Worm (Caenorhabditis elegans) whole organism, L3 larva: ENCODE results near the gene C28H8.3.

Source experiments
- ZK546.5 ChIP-seq: sonication (generic microtip); optimal IDR thresholded peaks from 2 replicates; lab custom pipeline; 2017; ENCODE audit warnings: missing biosample characterization, missing genetic modification characterization
- ama-1 ChIP-seq: fragments of 150-350 bp; optimal IDR thresholded peaks from 2 replicates; lab custom pipeline; 2018
- lin-15B ChIP-seq: fragments of 150-350 bp; optimal IDR thresholded peaks from 2 replicates; lab custom pipeline; 2014; ENCODE audit warnings: missing biosample characterization, missing genetic modification characterization
- lin-39 ChIP-seq: fragments of 150-350 bp; optimal IDR thresholded peaks from 2 replicates; lab custom pipeline; 2018; ENCODE audit warnings: missing biosample characterization, missing genetic modification reagents, missing genetic modification characterization
- mdl-1 ChIP-seq: fragments of 150-350 bp; optimal IDR thresholded peaks from 2 replicates; lab custom pipeline; 2014; ENCODE audit warnings: missing biosample characterization, missing genetic modification characterization
- nfya-1 ChIP-seq: sonication (generic microtip); optimal IDR thresholded peaks from 2 replicates; lab custom pipeline; 2017; ENCODE audit warnings: missing genetic modification characterization, mild to moderate bottlenecking, missing compliant biosample characterization, antibody characterized with exemption, moderate library complexity; ENCODE audit not compliant: insufficient read depth
- nhr-12 ChIP-seq: fragments of 150-350 bp; optimal IDR thresholded peaks from 2 replicates; lab custom pipeline; 2014; ENCODE audit warnings: missing biosample characterization, missing genetic modification characterization
- nhr-25 ChIP-seq: sonication (generic microtip); optimal IDR thresholded peaks from 2 replicates; lab custom pipeline; 2017; ENCODE audit warnings: missing biosample characterization, missing genetic modification characterization
- pha-4 ChIP-seq: fragments of 150-350 bp; optimal IDR thresholded peaks from 2 replicates; lab custom pipeline; 2014; ENCODE audit warnings: missing biosample characterization, missing genetic modification reagents, missing genetic modification characterization
- pqm-1 ChIP-seq: fragments of 150-350 bp; optimal IDR thresholded peaks from 2 replicates; lab custom pipeline; 2017; ENCODE audit warnings: missing biosample characterization, missing genetic modification characterization, inconsistent platforms
- sea-2 ChIP-seq: fragments of 150-350 bp; sonication (generic microtip); optimal IDR thresholded peaks from 4 replicates; lab custom pipeline; 2014; ENCODE audit warnings: missing biosample characterization, missing genetic modification reagents, missing genetic modification characterization
- snpc-4 ChIP-seq: fragments of 150-350 bp; optimal IDR thresholded peaks from 2 replicates; lab custom pipeline; 2014; ENCODE audit warnings: missing biosample characterization, missing genetic modification characterization
- unc-62 ChIP-seq: fragments of 150-350 bp; sonication (generic microtip); optimal IDR thresholded peaks from 4 replicates; lab custom pipeline; 2014; ENCODE audit warnings: missing biosample characterization, missing genetic modification reagents, missing genetic modification characterization

- TF ChIP-seq lin-15B (tag; lab: Kevin White, UChicago) (peak; percentile 69), nhr-12 (no peak), sea-2 (no peak), ama-1 (no peak), unc-62 (GFP tag; lab: Kevin White, UChicago) (no peak), snpc-4 (peak; percentile 32), pha-4 (tag; lab: Kevin White, UChicago) (peak; percentile 91), mdl-1 (tag; lab: Kevin White, UChicago) (no peak), pqm-1 (peak; percentile 28), ZK546.5 (tag; lab: Kevin White, UChicago) (no peak), lin-39 (tag; lab: Kevin White, UChicago) (peak; percentile 26), nhr-25 (tag; lab: Kevin White, UChicago) (peak; percentile 62), nfya-1 (peak; percentile 80)
These were observed 36.7 kb upstream of the C28H8.3 start, which contains the start of the genes F01F1.11 and F01F1.3 for ce11 chrIII:5871760-5872159.
